Fruit fly (Drosophila melanogaster) whole organism, embryonic: Measurements from ENCODE around the gene Fer2LCH.

ENCODE experiments used
- CG2712 ChIP-seq: fragments of 200-800 bp; optimal IDR thresholded peaks from 3 replicates; lab custom pipeline; 2019; ENCODE audit warnings: missing biosample characterization, mild to moderate bottlenecking, missing genetic modification characterization, moderate library complexity
- CG4328 ChIP-seq: fragments of 200-800 bp; sonication (Bioruptor generic); optimal IDR thresholded peaks from 3 replicates; lab custom pipeline; 2017; ENCODE audit warnings: missing biosample characterization, missing genetic modification reagents, missing genetic modification characterization
- CG5953 ChIP-seq: fragments of 200-800 bp; sonication (Bioruptor generic); IDR thresholded peaks from 2 replicates; pipeline ENCODE4 v1.3.6; 2022; ENCODE audit warnings: missing biosample characterization, missing genetic modification characterization
- Dll ChIP-seq: fragments of 200-800 bp; sonication (Bioruptor generic); IDR thresholded peaks from 4 replicates; pipeline ENCODE4 v1.3.6; 2022; ENCODE audit warnings: missing biosample characterization, missing genetic modification characterization; ENCODE audit not compliant: partially characterized antibody
- Dp ChIP-seq: fragments of 200-800 bp; sonication (Bioruptor generic); optimal IDR thresholded peaks from 2 replicates; lab custom pipeline; 2018; ENCODE audit warnings: missing biosample characterization, mild to moderate bottlenecking, missing genetic modification characterization, moderate library complexity
- Fer3 ChIP-seq: fragments of 200-800 bp; sonication (Bioruptor generic); optimal IDR thresholded peaks from 2 replicates; lab custom pipeline; 2018; ENCODE audit warnings: missing biosample characterization, mild to moderate bottlenecking, missing genetic modification characterization, moderate library complexity
- Ssrp ChIP-seq: fragments of 200-800 bp; sonication (Bioruptor generic); optimal IDR thresholded peaks from 2 replicates; lab custom pipeline; 2018; ENCODE audit warnings: missing biosample characterization, mild to moderate bottlenecking, missing genetic modification characterization, moderate library complexity
- ems ChIP-seq: fragments of 200-800 bp; sonication (Bioruptor generic); optimal IDR thresholded peaks from 3 replicates; lab custom pipeline; 2016; ENCODE audit warnings: missing biosample characterization, missing genetic modification characterization
- nerfin-2 ChIP-seq: fragments of 200-800 bp; sonication (Bioruptor generic); IDR thresholded peaks from 2 replicates; pipeline ENCODE4 v1.3.6; 2022; ENCODE audit warnings: missing biosample characterization, missing genetic modification characterization; ENCODE audit not compliant: partially characterized antibody
- tll ChIP-seq, 2 experiments: fragments of 200-800 bp in 1 of 2; fragments of >200 bp in 1 of 2; sonication (Bioruptor generic) in 1 of 2; optimal IDR thresholded peaks; 2 replicates each; lab custom pipeline; 2017 to 2019; ENCODE audit warnings: missing biosample characterization in 2 of 2, missing genetic modification characterization in 2 of 2, mild to moderate bottlenecking in 1 of 2, moderate library complexity in 1 of 2
- usp ChIP-seq: fragments of >200 bp; optimal IDR thresholded peaks from 2 replicates; lab custom pipeline; 2017; ENCODE audit warnings: missing biosample characterization, missing genetic modification characterization

dm6 chr3R:30386759-30387437 is 706 bp upstream of the Fer2LCH start:
- TF ChIP-seq Dll, result peak; percentile 54; the same call in 1 of the 4 replicates
- no peak for TF ChIP-seq CG4328 (GFP tag; lab: Kevin White, UChicago)
- no peak for TF ChIP-seq CG5953 (GFP tag; lab: Robert Waterston, UW)
- TF ChIP-seq Ssrp (tag; lab: Kevin White, UChicago), result no peak
- TF ChIP-seq ems, result no peak
- no peak for TF ChIP-seq Fer3
- no peak for TF ChIP-seq usp (GFP tag; lab: Kevin White, UChicago)
- TF ChIP-seq tll (GFP tag; optimal IDR thresholded peaks at IDR 0.05; lab: Kevin White, UChicago), result no peak
- no peak for TF ChIP-seq Dp (GFP tag; lab: Kevin White, UChicago)
- TF ChIP-seq CG2712 (tag; lab: Kevin White, UChicago), result no peak
- TF ChIP-seq nerfin-2, result no peak
